Worm (Caenorhabditis elegans): Measurements from ENCODE around the gene T05E12.3.

T05E12.3 gene

ce11 chrV:17089931-17090429 lies 12.2 kb upstream of the T05E12.3 start, which contains the start of gene srh-237:
srh-237 (plus strand) TSS chrV:17090379.
- TF ChIP-seq ceh-6 (GFP tag; optimal IDR thresholded peaks at IDR 0.05): no peak
- no peak for TF ChIP-seq nfya-1 (tag; optimal IDR thresholded peaks at IDR 0.05)
- no peak for TF ChIP-seq C08G9.2 (tag; optimal IDR thresholded peaks at IDR 0.05)
- TF ChIP-seq K02D7.2 (tag; optimal IDR thresholded peaks at IDR 0.05): no peak
- TF ChIP-seq nhr-11 (tag; optimal IDR thresholded peaks at IDR 0.05): no peak

ce11 chrV:17089342-17089741 lies 11.6 kb upstream of the T05E12.3 start, which contains the start of gene T05E12.6:
T05E12.6 (minus strand) TSS chrV:17089442.
- no peak for TF ChIP-seq nhr-232 (tag; optimal IDR thresholded peaks at IDR 0.05)
- no peak for TF ChIP-seq sox-2 (GFP tag; IDR thresholded peaks at IDR 0.05)
- TF ChIP-seq hlh-8 (tag; optimal IDR thresholded peaks at IDR 0.05): no peak
- no peak for TF ChIP-seq dve-1 (tag; optimal IDR thresholded peaks at IDR 0.05)
- no peak for TF ChIP-seq K02D7.2 (tag; optimal IDR thresholded peaks at IDR 0.05)
- TF ChIP-seq F13H6.1 (tag; optimal IDR thresholded peaks at IDR 0.05): no peak
- TF ChIP-seq ceh-9 (tag; optimal IDR thresholded peaks at IDR 0.05): no peak
- no peak for TF ChIP-seq lin-11 (tag; optimal IDR thresholded peaks at IDR 0.05)
- no peak for TF ChIP-seq syd-9 (tag; optimal IDR thresholded peaks at IDR 0.05)
- no peak for TF ChIP-seq pha-4 (tag; optimal IDR thresholded peaks at IDR 0.05)

ce11 chrV:17082718-17083117 lies 4.9 kb upstream of the T05E12.3 start, which contains the start of gene T05E12.9:
T05E12.9 (minus strand) TSS chrV:17082818.
- no peak for TF ChIP-seq mec-3 (tag; optimal IDR thresholded peaks at IDR 0.05; ENCODE audit: borderline replicate concordance)
- no peak for TF ChIP-seq ceh-6 (GFP tag; optimal IDR thresholded peaks at IDR 0.05)
- TF ChIP-seq ceh-24 (tag; optimal IDR thresholded peaks at IDR 0.05): no peak
- TF ChIP-seq pat-9 (tag; optimal IDR thresholded peaks at IDR 0.05): no peak
- TF ChIP-seq K09A11.1 (tag; optimal IDR thresholded peaks at IDR 0.05; ENCODE audit: insufficient read depth): no peak
- no peak for TF ChIP-seq rnt-1 (tag; optimal IDR thresholded peaks at IDR 0.05)
- no peak for TF ChIP-seq nhr-11 (tag; optimal IDR thresholded peaks at IDR 0.05)
- no peak for TF ChIP-seq ztf-16 (tag; optimal IDR thresholded peaks at IDR 0.05)
- no peak for TF ChIP-seq F13H6.1 (tag; optimal IDR thresholded peaks at IDR 0.05)

ce11 chrV:17079795-17080194 lies 2.0 kb upstream of the T05E12.3 start, which contains the start of gene srw-20:
srw-20 (minus strand) TSS chrV:17079895.
- TF ChIP-seq unc-86 (tag; optimal IDR thresholded peaks at IDR 0.05) (no peak), fax-1 (tag; optimal IDR thresholded peaks at IDR 0.05) (no peak), ceh-30 (tag; optimal IDR thresholded peaks at IDR 0.05) (no peak), F13H6.1 (tag; optimal IDR thresholded peaks at IDR 0.05) (no peak), ceh-6 (GFP tag; optimal IDR thresholded peaks at IDR 0.05) (no peak), lin-11 (tag; optimal IDR thresholded peaks at IDR 0.05) (no peak), hlh-8 (tag; optimal IDR thresholded peaks at IDR 0.05) (no peak), ttx-3 (tag; optimal IDR thresholded peaks at IDR 0.05) (no peak), unc-42 (tag; optimal IDR thresholded peaks at IDR 0.05) (no peak), ceh-45 (GFP tag; IDR thresholded peaks at IDR 0.05) (no peak), nfya-1 (tag; optimal IDR thresholded peaks at IDR 0.05) (no peak), pha-2 (tag; optimal IDR thresholded peaks at IDR 0.05) (no peak), ref-2 (tag; optimal IDR thresholded peaks at IDR 0.05) (no peak), mec-3 (tag; optimal IDR thresholded peaks at IDR 0.05; ENCODE audit: borderline replicate concordance) (no peak), elt-2 (tag; optimal IDR thresholded peaks at IDR 0.05) (no peak), Y22D7AL.16 (tag; optimal IDR thresholded peaks at IDR 0.05) (no peak), hlh-6 (tag; optimal IDR thresholded peaks at IDR 0.05) (no peak), hlh-13 (GFP tag; optimal IDR thresholded peaks at IDR 0.05) (no peak)

ce11 chrV:17075900-17076299 lies 1.9 kb downstream of the T05E12.3 start, which contains the start of gene str-125:
str-125 (minus strand) TSS chrV:17076000.
- no peak for TF ChIP-seq unc-3 (GFP tag; conservative IDR thresholded peaks at IDR 0.05)
- TF ChIP-seq unc-3 (tag; optimal IDR thresholded peaks at IDR 0.05): no peak
- TF ChIP-seq sox-2 (GFP tag; IDR thresholded peaks at IDR 0.05): no peak
- no peak for TF ChIP-seq ttx-3 (tag; optimal IDR thresholded peaks at IDR 0.05)
- no peak for TF ChIP-seq ceh-48 (tag; optimal IDR thresholded peaks at IDR 0.05)
- no peak for TF ChIP-seq dmd-4 (tag; optimal IDR thresholded peaks at IDR 0.05; ENCODE audit: borderline replicate concordance)
- no peak for TF ChIP-seq ama-1 (optimal IDR thresholded peaks at IDR 0.05)
- no peak for TF ChIP-seq ceh-24 (tag; optimal IDR thresholded peaks at IDR 0.05)
- no peak for TF ChIP-seq fkh-6 (tag; optimal IDR thresholded peaks at IDR 0.05)
- no peak for TF ChIP-seq K09A11.1 (tag; optimal IDR thresholded peaks at IDR 0.05; ENCODE audit: insufficient read depth)
- no peak for TF ChIP-seq ceh-22 (tag; optimal IDR thresholded peaks at IDR 0.05)
- TF ChIP-seq T23F11.4 (GFP tag; optimal IDR thresholded peaks at IDR 0.05): no peak
- TF ChIP-seq fax-1 (tag; optimal IDR thresholded peaks at IDR 0.05): no peak
- no peak for TF ChIP-seq pha-4 (tag; optimal IDR thresholded peaks at IDR 0.05)
- no peak for TF ChIP-seq pqm-1 (tag; optimal IDR thresholded peaks at IDR 0.05)
- no peak for TF ChIP-seq Y22D7AL.16 (tag; optimal IDR thresholded peaks at IDR 0.05)
- no peak for TF ChIP-seq ceh-30 (tag; optimal IDR thresholded peaks at IDR 0.05)
- no peak for TF ChIP-seq fkh-10 (GFP tag; optimal IDR thresholded peaks at IDR 0.05)
- no peak for TF ChIP-seq ceh-18 (tag; optimal IDR thresholded peaks at IDR 0.05)

All from whole organism, late embryonic.